Fruit fly (Drosophila melanogaster): ENCODE results near the gene CG11696.
A peak's percentile ranks its signal among the peaks of the same experiment; 100 is the strongest.

The CG11696 gene

dm6 chrX:11558389-11558908 is 15.1 kb upstream of the CG11696 start, which contains the start of gene CG1572 (continued):
- no peak for TF ChIP-seq ham (GFP tag; IDR thresholded peaks at IDR 0.05)
- TF ChIP-seq pnt (GFP tag; optimal IDR thresholded peaks at IDR 0.05): no peak
- TF ChIP-seq Ptx1 (GFP tag; IDR thresholded peaks at IDR 0.05): no peak
- TF ChIP-seq en (GFP tag; optimal IDR thresholded peaks at IDR 0.05): no peak
- TF ChIP-seq CG6689 (GFP tag; IDR thresholded peaks at IDR 0.05): 0 out of 2 replicates have a peak, but pooled peaks have one; percentile 29
- no peak for TF ChIP-seq Nf-YA (GFP tag; IDR thresholded peaks at IDR 0.05)
- no peak for TF ChIP-seq Sox100B (GFP tag; optimal IDR thresholded peaks at IDR 0.05)
- no peak for TF ChIP-seq Nf-YC (tag; optimal IDR thresholded peaks at IDR 0.05)
- TF ChIP-seq CG16863 (GFP tag; optimal IDR thresholded peaks at IDR 0.05): no peak
- no peak for TF ChIP-seq CG14860 (GFP tag; IDR thresholded peaks at IDR 0.05; ENCODE audit: partially characterized antibody)
- no peak for TF ChIP-seq twi (tag; optimal IDR thresholded peaks at IDR 0.05)
- TF ChIP-seq Ets65A (GFP tag): peak; percentile 87
- no peak for TF ChIP-seq CG8478 (optimal IDR thresholded peaks at IDR 0.05)
- TF ChIP-seq cwo (GFP tag; optimal IDR thresholded peaks at IDR 0.05): no peak
- no peak for TF ChIP-seq Atf6 (GFP tag; IDR thresholded peaks at IDR 0.05)
- no peak for TF ChIP-seq CG3726 (GFP tag; IDR thresholded peaks at IDR 0.05)
- TF ChIP-seq Med (GFP tag): peak; percentile 79
- TF ChIP-seq tna (GFP tag; IDR thresholded peaks at IDR 0.05; ENCODE audit: partially characterized antibody): no peak
- TF ChIP-seq lola (GFP tag; optimal IDR thresholded peaks at IDR 0.05): no peak
- no peak for TF ChIP-seq CG8924 (tag; optimal IDR thresholded peaks at IDR 0.05)
- no peak for TF ChIP-seq chif (GFP tag; optimal IDR thresholded peaks at IDR 0.05)
- peak; percentile 44; the same call in 1 of the 3 replicates for TF ChIP-seq CG34422 (GFP tag; IDR thresholded peaks at IDR 0.05)
- TF ChIP-seq CG10565 (GFP tag; optimal IDR thresholded peaks at IDR 0.05): no peak
- TF ChIP-seq gcm2 (GFP tag; optimal IDR thresholded peaks at IDR 0.05): no peak
- TF ChIP-seq CG1832 (GFP tag; optimal IDR thresholded peaks at IDR 0.05): no peak
- no peak for TF ChIP-seq BEAF-32 (GFP tag; optimal IDR thresholded peaks at IDR 0.05)
- no peak for TF ChIP-seq CG6254 (GFP tag; optimal IDR thresholded peaks at IDR 0.05)
- TF ChIP-seq Oaz (GFP tag; IDR thresholded peaks at IDR 0.05): no peak
- no peak for TF ChIP-seq Optix (GFP tag; IDR thresholded peaks at IDR 0.05)
- TF ChIP-seq CG6765 (GFP tag; optimal IDR thresholded peaks at IDR 0.05): peak; percentile 26
- no peak for TF ChIP-seq Ssrp (tag; optimal IDR thresholded peaks at IDR 0.05)
- TF ChIP-seq CG16813 (GFP tag; IDR thresholded peaks at IDR 0.05; ENCODE audit: partially characterized antibody): no peak
- no peak for TF ChIP-seq dm (GFP tag; optimal IDR thresholded peaks at IDR 0.05)
- TF ChIP-seq lbe (GFP tag; optimal IDR thresholded peaks at IDR 0.05): no peak
- no peak for TF ChIP-seq sug (tag; optimal IDR thresholded peaks at IDR 0.05)
- peak; percentile 14 for TF ChIP-seq Xbp1 (GFP tag; optimal IDR thresholded peaks at IDR 0.05)
- no peak for TF ChIP-seq Myb (GFP tag; optimal IDR thresholded peaks at IDR 0.05)
- no peak for TF ChIP-seq hbn (GFP tag; IDR thresholded peaks at IDR 0.05; ENCODE audit: partially characterized antibody)
- no peak for TF ChIP-seq dan (GFP tag; IDR thresholded peaks at IDR 0.05)
- TF ChIP-seq wek (GFP tag; optimal IDR thresholded peaks at IDR 0.05): no peak
- no peak for TF ChIP-seq ind (GFP tag; optimal IDR thresholded peaks at IDR 0.05)
- no peak for TF ChIP-seq luna (GFP tag; optimal IDR thresholded peaks at IDR 0.05)
- TF ChIP-seq dati (GFP tag; IDR thresholded peaks at IDR 0.05): no peak
- no peak for TF ChIP-seq CG8281 (tag; optimal IDR thresholded peaks at IDR 0.05)
- no peak for TF ChIP-seq CG7839 (tag; optimal IDR thresholded peaks at IDR 0.05)
- TF ChIP-seq danr (GFP tag; IDR thresholded peaks at IDR 0.05): no peak
- TF ChIP-seq CG7357 (GFP tag; IDR thresholded peaks at IDR 0.05): no peak
- no peak for TF ChIP-seq CG8290 (GFP tag; optimal IDR thresholded peaks at IDR 0.05)
- TF ChIP-seq CG8290 (tag; optimal IDR thresholded peaks at IDR 0.05): no peak
- peak; percentile 78 for TF ChIP-seq row (GFP tag; IDR thresholded peaks at IDR 0.05)
- no peak for TF ChIP-seq GATAe (GFP tag; conservative IDR thresholded peaks at IDR 0.05)
- no peak for TF ChIP-seq CG9215 (GFP tag; IDR thresholded peaks at IDR 0.05)

Data from whole organism, embryonic.